Fruit fly (Drosophila melanogaster) S2 (cell line): Measurements from ENCODE around the gene CG13887.

ENCODE experiments used
- CG8478 ChIP-seq: fragments of >200 bp; optimal IDR thresholded peaks from 2 replicates; lab custom pipeline; 2018
- CTCF ChIP-seq, 2 experiments: fragments of >200 bp; optimal IDR thresholded peaks; 2 replicates each; lab custom pipeline; 2018

The CG13887 gene

dm6 chr3L:837552-838187 lies at the start of gene CG13887, which contains the start of gene CG13901:
CG13887 (plus strand) TSS chr3L:837861.
CG13901 (minus strand) TSS chr3L:837821.
- peak in 1 of 2 experiments; percentile 2 for TF ChIP-seq CTCF (optimal IDR thresholded peaks at IDR 0.05; lab: Kevin White, UChicago)
- TF ChIP-seq CG8478 (lab: Kevin White, UChicago), result no peak

- TF ChIP-seq CG8478 (lab: Kevin White, UChicago) (no peak), CTCF (optimal IDR thresholded peaks at IDR 0.05; lab: Kevin White, UChicago) (no peak)
These were observed 48.7 kb upstream of the CG13887 start for dm6 chr3L:788961-789360.

dm6 chr3L:791251-791991 lies 46.2 kb upstream of the CG13887 start:
- TF ChIP-seq CTCF (optimal IDR thresholded peaks at IDR 0.05; lab: Kevin White, UChicago) (no peak), CG8478 (lab: Kevin White, UChicago) (no peak)

- TF ChIP-seq CG8478 (lab: Kevin White, UChicago) (no peak), CTCF (optimal IDR thresholded peaks at IDR 0.05; lab: Kevin White, UChicago) (no peak)
These were observed 43.8 kb upstream of the CG13887 start for dm6 chr3L:793733-794320.

dm6 chr3L:794462-794861 lies 43.2 kb upstream of the CG13887 start:
- TF ChIP-seq CTCF (optimal IDR thresholded peaks at IDR 0.05; lab: Kevin White, UChicago) (no peak), CG8478 (lab: Kevin White, UChicago) (no peak)

- TF ChIP-seq CTCF (optimal IDR thresholded peaks at IDR 0.05; lab: Kevin White, UChicago) (no peak), CG8478 (lab: Kevin White, UChicago) (no peak)
These were observed 42.7 kb upstream of the CG13887 start for dm6 chr3L:795001-795400.

dm6 chr3L:796926-797802 lies 40.5 kb upstream of the CG13887 start:
- no peak for TF ChIP-seq CTCF (optimal IDR thresholded peaks at IDR 0.05; lab: Kevin White, UChicago)
- no peak for TF ChIP-seq CG8478 (lab: Kevin White, UChicago)

- no peak for TF ChIP-seq CG8478 (lab: Kevin White, UChicago)
- TF ChIP-seq CTCF (optimal IDR thresholded peaks at IDR 0.05; lab: Kevin White, UChicago), result no peak
These were observed 37.7 kb upstream of the CG13887 start for dm6 chr3L:799837-800513.

- TF ChIP-seq CG8478 (lab: Kevin White, UChicago) (no peak), CTCF (optimal IDR thresholded peaks at IDR 0.05; lab: Kevin White, UChicago) (no peak)
These were observed 35.7 kb upstream of the CG13887 start for dm6 chr3L:801860-802462.

dm6 chr3L:802700-803273 lies 34.9 kb upstream of the CG13887 start:
- TF ChIP-seq CG8478 (lab: Kevin White, UChicago), result no peak
- no peak for TF ChIP-seq CTCF (optimal IDR thresholded peaks at IDR 0.05; lab: Kevin White, UChicago)

dm6 chr3L:803951-804350 lies 33.7 kb upstream of the CG13887 start, which contains the start of gene CG13898:
CG13898 (minus strand) TSS chr3L:804051.
- no peak for TF ChIP-seq CG8478 (lab: Kevin White, UChicago)
- TF ChIP-seq CTCF (optimal IDR thresholded peaks at IDR 0.05; lab: Kevin White, UChicago), result no peak

dm6 chr3L:804557-805260 lies 33.0 kb upstream of the CG13887 start:
- TF ChIP-seq CTCF (optimal IDR thresholded peaks at IDR 0.05; lab: Kevin White, UChicago), result no peak
- no peak for TF ChIP-seq CG8478 (lab: Kevin White, UChicago)
